Worm (Caenorhabditis elegans) whole organism, L4 larva: ENCODE results near the gene srbc-50.
"Not testable (repeated sequence)": the region's sequence is repeated elsewhere in the genome, so short reads cannot be mapped to it uniquely, and the experiment has no call there.

Source experiments
- F10B5.3 ChIP-seq: sonication (generic microtip); optimal IDR thresholded peaks from 2 replicates; lab custom pipeline; 2016; ENCODE audit warnings: mild to moderate bottlenecking, missing genetic modification characterization, missing compliant biosample characterization
- F44E2.7 ChIP-seq: fragments of 200-800 bp; sonication (Bioruptor generic); IDR thresholded peaks from 2 replicates; pipeline ENCODE4 v2.1.2; 2022; ENCODE audit warnings: missing genetic modification characterization, missing compliant biosample characterization
- R02D3.7 ChIP-seq: fragments of 150-350 bp; sonication (generic microtip); optimal IDR thresholded peaks from 3 replicates; lab custom pipeline; 2014; ENCODE audit warnings: missing biosample characterization, missing genetic modification characterization
- T26A8.4 ChIP-seq: fragments of 200-800 bp; sonication (Bioruptor generic); IDR thresholded peaks from 2 replicates; pipeline ENCODE4 v1.3.6; 2022; ENCODE audit warnings: missing genetic modification characterization, missing compliant biosample characterization
- Y105C5A.15 ChIP-seq: fragments of 200-800 bp; sonication (Bioruptor generic); IDR thresholded peaks from 2 replicates; pipeline ENCODE4 v1.3.6; 2022; ENCODE audit warnings: missing genetic modification characterization, missing compliant biosample characterization
- Y5F2A.4 ChIP-seq: fragments of 200-800 bp; sonication (Bioruptor generic); optimal IDR thresholded peaks from 2 replicates; lab custom pipeline; 2018; ENCODE audit warnings: mild to moderate bottlenecking, missing genetic modification characterization, missing compliant biosample characterization
- ZK546.5 ChIP-seq, 2 experiments: sonication (generic microtip); optimal IDR thresholded peaks; 2 replicates each; lab custom pipeline; 2017; ENCODE audit warnings: missing biosample characterization in 2 of 2, missing genetic modification characterization in 2 of 2
- aha-1 ChIP-seq: fragments of 150-350 bp; peaks from one replicate; lab custom pipeline; 2014; ENCODE audit warnings: missing biosample characterization, missing genetic modification characterization
- attf-4 ChIP-seq: sonication (generic microtip); optimal IDR thresholded peaks from 3 replicates; lab custom pipeline; 2017; ENCODE audit warnings: missing biosample characterization, missing genetic modification characterization
- ceh-20 ChIP-seq: fragments of 200-800 bp; sonication (Bioruptor generic); IDR thresholded peaks from 2 replicates; pipeline ENCODE4 v1.3.6; 2022; ENCODE audit warnings: missing genetic modification reagents, missing genetic modification characterization, missing compliant biosample characterization
- ceh-44 ChIP-seq: fragments of 200-800 bp; sonication (Bioruptor generic); IDR thresholded peaks from 2 replicates; pipeline ENCODE4 v1.3.6; 2022; ENCODE audit warnings: missing genetic modification reagents, missing genetic modification characterization, missing compliant biosample characterization
- ces-1 ChIP-seq: fragments of 150-350 bp; sonication (generic microtip); optimal IDR thresholded peaks from 4 replicates; lab custom pipeline; 2014; ENCODE audit warnings: missing biosample characterization, missing genetic modification reagents, missing genetic modification characterization
- dmd-8 ChIP-seq: fragments of 200-800 bp; sonication (Bioruptor generic); IDR thresholded peaks from 2 replicates; pipeline ENCODE4 v1.3.6; 2022; ENCODE audit warnings: missing genetic modification characterization, missing compliant biosample characterization
- duxl-1 ChIP-seq: sonication (generic microtip); optimal IDR thresholded peaks from 2 replicates; lab custom pipeline; 2016; ENCODE audit warnings: mild to moderate bottlenecking, missing genetic modification characterization, moderate library complexity, missing compliant biosample characterization; ENCODE audit not compliant: poor library complexity
- egl-27 ChIP-seq: sonication (generic microtip); optimal IDR thresholded peaks from 3 replicates; lab custom pipeline; 2017; ENCODE audit warnings: missing biosample characterization, missing genetic modification reagents, missing genetic modification characterization
- egl-43 ChIP-seq: fragments of 200-800 bp; sonication (Bioruptor generic); IDR thresholded peaks from 2 replicates; pipeline ENCODE4 v1.3.6; 2022; ENCODE audit warnings: missing genetic modification reagents, missing genetic modification characterization, missing compliant biosample characterization
- gei-8 ChIP-seq: fragments of 200-800 bp; sonication (Bioruptor generic); optimal IDR thresholded peaks from 2 replicates; lab custom pipeline; 2018; ENCODE audit warnings: mild to moderate bottlenecking, missing genetic modification characterization, missing compliant biosample characterization
- lin-38 ChIP-seq: fragments of 200-800 bp; sonication (Bioruptor generic); IDR thresholded peaks from 2 replicates; pipeline ENCODE4 v1.3.6; 2022; ENCODE audit warnings: missing genetic modification reagents, missing genetic modification characterization, missing compliant biosample characterization
- lsy-2 ChIP-seq, 2 experiments: fragments of 150-350 bp in 1 of 2; sonication (generic microtip) in 1 of 2; optimal IDR thresholded peaks; 2 replicates each; lab custom pipeline; 2014 to 2017; ENCODE audit warnings: missing biosample characterization in 2 of 2, missing genetic modification characterization in 2 of 2
- madf-5 ChIP-seq, 2 experiments: fragments of 200-800 bp; sonication (Bioruptor generic); IDR thresholded peaks; 2 replicates each; pipeline ENCODE4 v1.3.6; 2022; ENCODE audit warnings: missing compliant biosample characterization in 2 of 2, missing genetic modification characterization in 2 of 2
- mes-2 ChIP-seq: sonication (generic microtip); optimal IDR thresholded peaks from 2 replicates; lab custom pipeline; 2016; ENCODE audit warnings: missing genotype, mild to moderate bottlenecking, missing genetic modification characterization, missing compliant biosample characterization; ENCODE audit not compliant: poor library complexity, severe bottlenecking
- mxl-2 ChIP-seq: fragments of 200-800 bp; sonication (Bioruptor generic); conservative IDR thresholded peaks from 2 replicates; pipeline ENCODE4 v1.3.6; 2022; ENCODE audit warnings: missing genetic modification reagents, missing genetic modification characterization, missing compliant biosample characterization
- nhr-42 ChIP-seq: fragments of 200-800 bp; sonication (Bioruptor generic); IDR thresholded peaks from 2 replicates; pipeline ENCODE4 v1.3.6; 2022; ENCODE audit warnings: missing genetic modification characterization, missing compliant biosample characterization
- nhr-76 ChIP-seq: fragments of 150-350 bp; optimal IDR thresholded peaks from 2 replicates; lab custom pipeline; 2014; ENCODE audit warnings: missing biosample characterization, missing genetic modification characterization
- nhr-77 ChIP-seq: fragments of 150-350 bp; optimal IDR thresholded peaks from 2 replicates; lab custom pipeline; 2014; ENCODE audit warnings: missing biosample characterization, missing genetic modification characterization
- pha-4 ChIP-seq, 2 experiments: fragments of 150-350 bp in 1 of 2; fragments of 200-800 bp in 1 of 2; sonication (Bioruptor generic) in 1 of 2; IDR thresholded peaks in 1 of 2; optimal IDR thresholded peaks in 1 of 2; 2 replicates each; pipeline versions ENCODE4 v1.3.6 to Lab custom; 2014 to 2022; ENCODE audit warnings: missing genetic modification characterization in 2 of 2, missing genetic modification reagents in 2 of 2, missing biosample characterization in 1 of 2, missing compliant biosample characterization in 1 of 2
- pqm-1 ChIP-seq: sonication (generic microtip); optimal IDR thresholded peaks from 2 replicates; lab custom pipeline; 2017; ENCODE audit warnings: missing biosample characterization, missing genetic modification characterization
- skn-1 ChIP-seq: fragments of 150-350 bp; optimal IDR thresholded peaks from 2 replicates; lab custom pipeline; 2014; ENCODE audit warnings: missing biosample characterization, missing genetic modification characterization
- spr-1 ChIP-seq: sonication (generic microtip); optimal IDR thresholded peaks from 2 replicates; lab custom pipeline; 2016; ENCODE audit warnings: mild to moderate bottlenecking, missing genetic modification characterization, missing compliant biosample characterization
- spr-3 ChIP-seq: fragments of 200-800 bp; sonication (Bioruptor generic); optimal IDR thresholded peaks from 2 replicates; lab custom pipeline; 2018; ENCODE audit warnings: mild to moderate bottlenecking, missing genetic modification characterization, missing compliant biosample characterization
- tag-97 ChIP-seq: fragments of 200-800 bp; sonication (Bioruptor generic); IDR thresholded peaks from 2 replicates; pipeline ENCODE4 v1.3.6; 2022; ENCODE audit warnings: missing genetic modification characterization, missing compliant biosample characterization
- unc-130 ChIP-seq: sonication (generic microtip); optimal IDR thresholded peaks from 2 replicates; lab custom pipeline; 2016; ENCODE audit warnings: missing genetic modification reagents, missing genetic modification characterization, missing compliant biosample characterization
- unc-39 ChIP-seq: sonication (generic microtip); optimal IDR thresholded peaks from 2 replicates; lab custom pipeline; 2017; ENCODE audit warnings: missing biosample characterization, missing genetic modification characterization
- unc-62 ChIP-seq, 3 experiments: fragments of 150-350 bp in 1 of 3; sonication (generic microtip); optimal IDR thresholded peaks in 2 of 3; peaks in 1 of 3; 1 replicate in 1 of 3; 2 replicates in 2 of 3; lab custom pipeline; 2014 to 2017; ENCODE audit warnings: missing biosample characterization in 3 of 3, missing genetic modification characterization in 3 of 3, missing genetic modification reagents in 3 of 3, missing genotype in 1 of 3

srbc-50 gene

DNA sequence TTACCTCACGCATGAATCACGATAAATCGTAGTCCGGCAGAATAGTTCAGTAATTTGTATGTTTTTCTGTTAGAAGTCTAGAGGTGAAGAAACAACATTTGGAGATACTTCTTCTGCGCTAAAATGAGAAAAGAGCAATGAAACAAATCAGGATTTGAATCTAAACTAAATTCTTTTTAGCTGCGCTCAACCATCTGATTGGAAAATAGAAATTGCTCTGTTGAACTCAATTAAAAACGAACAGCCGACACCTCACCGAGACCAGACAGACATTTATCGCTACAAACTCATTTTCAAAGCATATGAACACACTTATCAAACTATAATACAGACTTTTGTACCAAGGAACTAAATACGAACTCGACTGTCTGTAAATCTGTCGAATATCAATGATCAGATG lies 22.1 kb downstream of the srbc-50 start, which contains the start of gene T26E4.9:
TSS of gene T26E4.9 (minus strand) at position 101 of the 400 bp plus-strand sequence.
- not testable (repeated sequence) for TF ChIP-seq T26A8.4; ces-1 (GFP tag; lab: Kevin White, UChicago); ZK546.5 (tag; optimal IDR thresholded peaks at IDR 0.05; lab: Kevin White, UChicago)

DNA sequence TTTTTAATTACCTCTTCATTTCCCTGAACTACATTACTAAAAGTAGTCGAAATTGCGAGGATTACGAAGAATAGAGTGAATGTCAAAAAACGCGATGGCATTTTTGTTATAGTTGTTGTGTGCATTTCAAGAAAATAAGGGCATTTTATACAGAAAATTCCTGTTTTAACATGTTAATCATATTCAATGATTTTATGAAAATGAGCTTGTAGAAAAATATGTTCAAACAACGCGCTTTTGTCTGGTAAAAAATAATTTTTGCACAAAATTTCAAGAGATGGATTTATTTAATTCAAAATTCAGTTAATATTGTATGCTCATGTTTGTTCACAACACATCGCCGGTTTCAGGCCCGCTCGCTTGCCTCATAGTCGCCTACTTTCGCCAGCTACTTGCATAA lies 26.7 kb downstream of the srbc-50 start, which contains the start of gene T26E4.10:
TSS of gene T26E4.10 (minus strand) at position 101 of the 400 bp plus-strand sequence.
- TF ChIP-seq ceh-20 (GFP tag; lab: Robert Waterston, UW): no peak
- TF ChIP-seq egl-43 (GFP tag; lab: Robert Waterston, UW): no peak
- no peak for TF ChIP-seq mxl-2
- no peak for TF ChIP-seq lsy-2 (tag; optimal IDR thresholded peaks at IDR 0.05; lab: Kevin White, UChicago)
- TF ChIP-seq R02D3.7: no peak
- TF ChIP-seq madf-5 (GFP tag; IDR thresholded peaks at IDR 0.05; lab: Robert Waterston, UW): no peak
- no peak for TF ChIP-seq duxl-1 (tag; lab: Kevin White, UChicago)
- peak in 1 of 2 experiments; percentile 49 for TF ChIP-seq unc-62 (GFP tag; optimal IDR thresholded peaks at IDR 0.05 in 1 of 2; lab: Kevin White, UChicago)
- TF ChIP-seq unc-62 (tag; optimal IDR thresholded peaks at IDR 0.05; lab: Kevin White, UChicago): no peak

DNA sequence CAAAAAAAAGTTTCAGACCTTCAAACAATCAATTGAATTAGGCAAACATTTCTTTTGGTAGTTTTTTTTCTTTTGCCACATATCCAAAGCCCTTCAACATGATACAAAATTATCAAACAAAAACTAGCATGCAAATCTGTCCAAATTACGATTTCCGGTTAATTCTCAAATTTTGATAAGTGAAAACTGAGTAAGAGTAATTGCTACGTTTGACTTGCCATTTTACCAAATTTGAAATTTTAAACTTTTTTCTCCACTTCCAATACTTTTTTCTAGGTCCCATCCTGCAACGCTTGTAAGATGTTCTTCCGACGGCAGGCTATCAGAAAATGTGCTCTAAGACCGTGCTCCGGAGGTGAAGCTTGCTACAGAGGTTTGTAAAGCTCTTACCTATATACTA lies 28.7 kb downstream of the srbc-50 start, which contains the start of gene nhr-223:
TSS of gene nhr-223 (plus strand) at position 301 of the 400 bp plus-strand sequence.
- TF ChIP-seq unc-62 (GFP tag; optimal IDR thresholded peaks at IDR 0.05 in 1 of 2; lab: Kevin White, UChicago): peak in 1 of 2 experiments; percentile 78
- TF ChIP-seq unc-62 (tag; optimal IDR thresholded peaks at IDR 0.05; lab: Kevin White, UChicago): no peak
- TF ChIP-seq nhr-76 (tag; lab: Kevin White, UChicago): no peak
- no peak for TF ChIP-seq Y105C5A.15 (GFP tag; lab: Robert Waterston, UW)

DNA sequence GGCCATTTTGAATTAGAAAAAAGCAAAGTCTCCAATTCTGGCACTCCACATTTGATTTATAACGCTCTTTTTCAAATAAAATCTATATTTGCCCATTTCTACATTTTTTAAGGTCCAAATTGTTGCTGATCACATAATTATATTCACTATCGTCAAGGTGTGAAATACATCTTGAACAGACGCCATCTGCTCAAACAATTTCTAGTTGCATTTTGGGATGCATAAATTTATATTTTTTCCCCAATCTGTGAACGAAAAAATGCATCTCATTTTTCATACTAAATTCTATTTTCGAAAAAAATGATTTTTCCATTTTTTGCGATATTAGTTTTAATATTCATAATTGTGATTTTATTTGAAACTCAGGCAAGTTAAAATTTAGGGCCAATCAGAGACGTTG lies 31.5 kb downstream of the srbc-50 start, which contains the start of gene T26E4.7:
TSS of gene T26E4.7 (plus strand) at position 301 of the 400 bp plus-strand sequence.
- no peak for TF ChIP-seq skn-1 (tag; lab: Kevin White, UChicago)
- no peak for TF ChIP-seq lin-38 (GFP tag; lab: Robert Waterston, UW)

DNA sequence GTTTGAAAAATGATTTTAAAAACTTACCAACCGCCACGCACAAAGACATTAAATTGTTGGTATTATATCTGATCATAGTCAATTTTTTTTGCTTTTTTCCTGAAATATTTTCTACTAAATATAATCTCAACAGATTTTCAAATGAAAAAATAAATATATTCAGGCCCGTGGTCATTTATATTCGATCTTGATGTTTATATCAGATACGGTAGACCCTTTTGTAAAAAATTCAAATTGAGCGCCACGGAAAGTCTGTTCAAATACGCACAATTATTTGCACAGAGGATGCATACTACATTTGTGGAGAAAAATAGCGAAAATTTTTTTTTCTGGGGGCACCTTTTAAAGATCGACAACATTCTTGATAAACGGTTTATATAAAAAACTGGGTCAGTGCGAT lies 32.4 kb downstream of the srbc-50 start, which contains the start of gene T26E4.4:
TSS of gene T26E4.4 (minus strand) at position 101 of the 400 bp plus-strand sequence.
- no peak for TF ChIP-seq nhr-77 (tag; lab: Kevin White, UChicago)
- peak; percentile 12 for TF ChIP-seq aha-1

DNA sequence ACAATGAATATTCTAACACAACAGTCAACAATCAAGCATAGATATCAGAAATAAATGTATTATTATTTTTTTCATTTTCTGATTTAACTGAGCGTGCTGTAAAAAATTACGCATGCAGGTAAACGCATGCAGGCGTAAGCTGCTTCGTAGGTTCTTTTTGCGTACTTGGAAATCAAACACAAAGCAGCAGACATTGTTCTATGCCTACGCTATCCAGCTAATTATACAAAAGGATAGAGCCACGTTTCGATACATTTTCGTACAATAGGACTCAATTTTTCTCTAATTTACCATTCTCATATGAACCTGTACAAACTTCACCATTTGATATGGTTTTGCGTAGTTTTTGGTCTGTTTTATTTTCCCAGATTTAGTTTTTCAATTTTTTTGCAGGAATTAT lies 42.3 kb downstream of the srbc-50 start, which contains the start of gene T26E4.3:
TSS of gene T26E4.3 (plus strand) at position 301 of the 400 bp plus-strand sequence.
- TF ChIP-seq spr-1 (tag; lab: Kevin White, UChicago) (no peak), tag-97 (GFP tag; lab: Robert Waterston, UW) (no peak), ZK546.5 (tag; optimal IDR thresholded peaks at IDR 0.05; lab: Kevin White, UChicago) (no peak), F44E2.7 (GFP tag; lab: Robert Waterston, UW) (no peak), unc-130 (GFP tag; lab: Kevin White, UChicago) (no peak), F10B5.3 (tag; lab: Kevin White, UChicago) (no peak), nhr-42 (GFP tag; lab: Robert Waterston, UW) (no peak), pha-4 (GFP tag; IDR thresholded peaks at IDR 0.05; lab: Robert Waterston, UW) (no peak), pha-4 (tag; optimal IDR thresholded peaks at IDR 0.05; lab: Kevin White, UChicago) (no peak), unc-39 (no peak), ceh-44 (GFP tag; lab: Robert Waterston, UW) (no peak)
- TF ChIP-seq, all 104 proteins: peak for 0

DNA sequence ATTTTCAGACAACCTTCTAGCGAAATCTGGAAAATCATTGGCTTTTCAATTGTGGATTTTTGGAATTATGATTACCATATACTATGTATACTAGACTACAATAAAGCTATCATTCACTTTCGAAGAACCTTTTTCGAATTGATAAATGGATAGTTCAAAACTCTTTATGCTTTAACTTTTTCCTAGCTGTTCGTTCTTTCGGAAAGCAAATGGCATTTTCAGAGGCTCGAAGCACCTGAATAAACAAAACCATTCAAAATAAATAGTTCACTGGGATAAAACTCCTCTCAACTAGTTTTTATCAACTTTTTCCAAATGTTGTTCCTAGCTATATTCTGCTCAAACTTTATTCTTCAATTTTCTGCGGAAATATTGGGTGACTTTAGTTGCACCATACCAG lies 43.7 kb downstream of the srbc-50 start, which contains the start of gene T26E4.2:
TSS of gene T26E4.2 (plus strand) at position 301 of the 400 bp plus-strand sequence.
- TF ChIP-seq attf-4 (tag; lab: Kevin White, UChicago): no peak
- TF ChIP-seq mxl-2: no peak
- TF ChIP-seq egl-27: no peak
- TF ChIP-seq gei-8 (GFP tag; lab: Kevin White, UChicago): no peak
- TF ChIP-seq dmd-8: no peak
- no peak for TF ChIP-seq spr-3 (GFP tag; lab: Kevin White, UChicago)
- no peak for TF ChIP-seq mes-2 (tag; lab: Kevin White, UChicago)
- no peak for TF ChIP-seq R02D3.7
- no peak for TF ChIP-seq nhr-76 (tag; lab: Kevin White, UChicago)
- TF ChIP-seq Y5F2A.4 (GFP tag; lab: Kevin White, UChicago): no peak
- no peak for TF ChIP-seq pha-4 (GFP tag; IDR thresholded peaks at IDR 0.05; lab: Robert Waterston, UW)
- TF ChIP-seq pha-4 (tag; optimal IDR thresholded peaks at IDR 0.05; lab: Kevin White, UChicago): no peak
- TF ChIP-seq tag-97 (GFP tag; lab: Robert Waterston, UW): no peak
- TF ChIP-seq pqm-1 (tag; lab: Kevin White, UChicago): no peak
- TF ChIP-seq, all 104 proteins: peak for 0
